Fruit fly (Drosophila melanogaster): Measurements from ENCODE around the gene Mco4.

- no peak for TF ChIP-seq Crg-1 (GFP tag; optimal IDR thresholded peaks at IDR 0.05)
- TF ChIP-seq ovo (GFP tag; optimal IDR thresholded peaks at IDR 0.05) = no peak
- no peak for TF ChIP-seq Mnt (GFP tag; optimal IDR thresholded peaks at IDR 0.05)
- TF ChIP-seq CG7101 (tag; optimal IDR thresholded peaks at IDR 0.05) = no peak
- TF ChIP-seq cic (GFP tag; optimal IDR thresholded peaks at IDR 0.05) = no peak
- no peak for TF ChIP-seq CG33017 (tag; optimal IDR thresholded peaks at IDR 0.05)
- no peak for TF ChIP-seq toe (GFP tag; optimal IDR thresholded peaks at IDR 0.05)
- TF ChIP-seq CG14711 (tag; optimal IDR thresholded peaks at IDR 0.05) = no peak
- TF ChIP-seq Hr96 (GFP tag; optimal IDR thresholded peaks at IDR 0.05) = no peak
Measured at dm6 chrX:17816437-17816836, 39.5 kb downstream of the Mco4 start.

All from whole organism, adult.